Fruit fly (Drosophila melanogaster) whole organism, pupa: ENCODE data around the gene CG14220.

Experiments used
- CG17806 ChIP-seq: fragments of 200-800 bp; sonication (Bioruptor generic); optimal IDR thresholded peaks from 2 replicates; lab custom pipeline; 2018; ENCODE audit warnings: missing biosample characterization, mild to moderate bottlenecking, missing genetic modification characterization, moderate library complexity
- CG8159 ChIP-seq: fragments of 200-800 bp; sonication (Bioruptor generic); optimal IDR thresholded peaks from 3 replicates; lab custom pipeline; 2018; ENCODE audit warnings: missing biosample characterization, mild to moderate bottlenecking, missing genetic modification characterization, moderate library complexity
- EcR ChIP-seq: fragments of 200-800 bp; sonication (Bioruptor generic); optimal IDR thresholded peaks from 3 replicates; lab custom pipeline; 2019; ENCODE audit warnings: missing biosample characterization, missing genetic modification characterization, mild to moderate bottlenecking, moderate library complexity, missing genetic modification reagents
- Ets98B ChIP-seq: fragments of 200-800 bp; sonication (Bioruptor generic); IDR thresholded peaks from 2 replicates; pipeline ENCODE4 v1.3.6; 2022; ENCODE audit warnings: missing biosample characterization, missing genetic modification characterization
- Pif1B ChIP-seq: fragments of 200-800 bp; sonication (Bioruptor generic); optimal IDR thresholded peaks from 3 replicates; lab custom pipeline; 2016; ENCODE audit warnings: missing biosample characterization, missing genetic modification characterization
- Snoo ChIP-seq: fragments of 200-800 bp; sonication (Bioruptor generic); optimal IDR thresholded peaks from 3 replicates; lab custom pipeline; 2017; ENCODE audit warnings: missing biosample characterization, mild to moderate bottlenecking, missing genetic modification characterization, inconsistent platforms
- rn ChIP-seq: fragments of 200-800 bp; sonication (Bioruptor generic); IDR thresholded peaks from 2 replicates; pipeline ENCODE4 v1.3.6; 2022; ENCODE audit warnings: missing biosample characterization, missing genetic modification characterization

dm6 chrX:19583317-19583716, 18.3 kb downstream of the CG14220 start, which contains the start of gene CG14204:
- TF ChIP-seq Pif1B (GFP tag; lab: Kevin White, UChicago) (no peak), CG17806 (tag; lab: Kevin White, UChicago) (no peak), Snoo (tag; lab: Kevin White, UChicago) (no peak), CG8159 (no peak), rn (GFP tag; lab: Robert Waterston, UW) (no peak), EcR (GFP tag; lab: Kevin White, UChicago) (no peak), Ets98B (GFP tag; lab: Robert Waterston, UW) (no peak)
